Worm (Caenorhabditis elegans) whole organism, L3 larva: ENCODE results near the gene hot-1.
A peak's percentile ranks its signal among the peaks of the same experiment; 100 is the strongest.

Experiments
- elt-2 ChIP-seq: sonication (generic microtip); optimal IDR thresholded peaks from 2 replicates; lab custom pipeline; 2016; ENCODE audit warnings: missing genetic modification reagents, mild to moderate bottlenecking, missing genetic modification characterization, missing compliant biosample characterization
- elt-3 ChIP-seq, 3 experiments: fragments of 150-350 bp in 1 of 3; sonication (generic microtip) in 2 of 3; optimal IDR thresholded peaks; 2 replicates in 2 of 3; 4 replicates in 1 of 3; lab custom pipeline; 2014 to 2017; ENCODE audit warnings: missing biosample characterization in 3 of 3, missing genetic modification characterization in 3 of 3
- mdl-1 ChIP-seq: fragments of 150-350 bp; optimal IDR thresholded peaks from 2 replicates; lab custom pipeline; 2014; ENCODE audit warnings: missing biosample characterization, missing genetic modification characterization
- nhr-12 ChIP-seq: fragments of 150-350 bp; optimal IDR thresholded peaks from 2 replicates; lab custom pipeline; 2014; ENCODE audit warnings: missing biosample characterization, missing genetic modification characterization
- nhr-77 ChIP-seq: fragments of 150-350 bp; optimal IDR thresholded peaks from 2 replicates; lab custom pipeline; 2014; ENCODE audit warnings: missing biosample characterization, missing genetic modification characterization
- snpc-4 ChIP-seq: fragments of 150-350 bp; optimal IDR thresholded peaks from 2 replicates; lab custom pipeline; 2014; ENCODE audit warnings: missing biosample characterization, missing genetic modification characterization

DNA sequence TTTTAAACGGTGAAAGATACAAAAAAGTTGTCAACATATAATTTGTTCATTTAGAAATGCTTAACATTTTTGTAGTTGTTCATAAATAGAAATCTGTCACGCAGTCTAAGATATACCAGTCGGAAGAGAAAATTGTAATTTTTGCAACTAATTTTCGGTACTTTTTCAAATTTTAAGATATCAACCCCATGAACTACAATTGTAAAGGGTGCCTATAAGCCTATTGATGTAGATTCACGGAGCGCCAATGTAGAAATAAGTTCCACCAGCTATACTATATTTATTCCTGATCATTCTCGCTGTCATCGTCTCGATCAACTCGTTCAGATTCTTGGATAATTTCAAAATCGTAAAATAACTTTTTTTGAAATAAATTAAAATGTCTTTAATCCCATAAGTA lies 26.0 kb upstream of the hot-1 start:
- TF ChIP-seq nhr-77 (no peak), elt-3 (tag; optimal IDR thresholded peaks at IDR 0.05; lab: Kevin White, UChicago) (no peak), nhr-12 (no peak), snpc-4 (tag; lab: Kevin White, UChicago) (no peak), elt-2 (peak; percentile 3), mdl-1 (tag; lab: Kevin White, UChicago) (no peak)
